Worm (Caenorhabditis elegans) whole organism, young adult: ENCODE data around the gene nhr-231.

Source experiments
- Y79H2A.3 ChIP-seq: fragments of 200-800 bp; sonication (Bioruptor generic); conservative IDR thresholded peaks from 2 replicates; pipeline ENCODE4 v1.3.6; 2022; ENCODE audit warnings: missing genetic modification reagents, missing genetic modification characterization, missing compliant biosample characterization
- ama-1 ChIP-seq, 3 experiments: fragments of 150-350 bp in 1 of 3; sonication (generic microtip) in 2 of 3; optimal IDR thresholded peaks; 2 replicates each; lab custom pipeline; 2014 to 2018; ENCODE audit warnings: missing biosample characterization in 2 of 3, missing genetic modification characterization in 2 of 3, missing genetic modification reagents in 2 of 3
- dpff-1 ChIP-seq: sonication (generic microtip); optimal IDR thresholded peaks from 2 replicates; lab custom pipeline; 2017; ENCODE audit warnings: mild to moderate bottlenecking, missing genetic modification characterization, missing compliant biosample characterization
- gei-17 ChIP-seq: fragments of 200-800 bp; sonication (Bioruptor generic); optimal IDR thresholded peaks from 2 replicates; lab custom pipeline; 2018; ENCODE audit warnings: mild to moderate bottlenecking, missing genetic modification characterization, missing compliant biosample characterization
- lag-1 ChIP-seq: fragments of 200-800 bp; sonication (Bioruptor generic); IDR thresholded peaks from 2 replicates; pipeline ENCODE4 v1.3.6; 2022; ENCODE audit warnings: missing genetic modification reagents, missing genetic modification characterization, missing compliant biosample characterization
- lin-35 ChIP-seq, 3 experiments: fragments of 150-350 bp in 2 of 3; sonication (generic microtip) in 1 of 3; optimal IDR thresholded peaks; 2 replicates each; lab custom pipeline; 2014 to 2018; ENCODE audit warnings: missing biosample characterization in 3 of 3, missing genetic modification characterization in 3 of 3, missing genetic modification reagents in 3 of 3
- nfya-1 ChIP-seq: sonication (generic microtip); optimal IDR thresholded peaks from 2 replicates; lab custom pipeline; 2017; ENCODE audit warnings: antibody characterized with exemption, missing compliant biosample characterization, missing genetic modification characterization, borderline replicate concordance; ENCODE audit not compliant: insufficient read depth
- snpc-1.3 ChIP-seq: sonication (generic microtip); optimal IDR thresholded peaks from 2 replicates; lab custom pipeline; 2017; ENCODE audit warnings: missing genetic modification characterization, mild to moderate bottlenecking, missing compliant biosample characterization, antibody characterized with exemption, moderate library complexity, missing genotype, missing genetic modification reagents; ENCODE audit not compliant: insufficient read depth

DNA sequence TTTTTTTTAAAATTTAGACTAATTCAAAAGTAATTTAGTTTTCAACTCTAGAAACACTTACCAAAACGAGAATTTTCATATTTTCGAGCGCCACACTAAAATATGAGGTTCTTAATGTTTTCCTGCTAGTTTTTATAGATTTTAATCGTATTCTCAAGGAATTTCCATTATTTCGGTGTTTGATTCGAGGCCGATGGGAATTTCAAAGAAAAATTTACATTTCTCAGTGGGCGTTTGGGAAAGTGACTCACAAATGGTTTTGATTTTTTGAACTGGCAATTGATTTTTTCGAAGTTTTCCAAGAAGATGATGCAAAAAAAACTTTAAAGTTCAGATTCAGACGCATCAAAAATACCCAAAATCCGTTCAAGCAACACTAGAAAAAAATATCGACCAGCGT, 11.3 kb downstream of the nhr-231 start, which contains the start of gene C54E10.11:
- TF ChIP-seq Y79H2A.3 (GFP tag; lab: Robert Waterston, UW) (no peak), lin-35 (GFP tag; optimal IDR thresholded peaks at IDR 0.05; lab: Kevin White, UChicago) (no peak), lag-1 (GFP tag; lab: Robert Waterston, UW) (no peak), ama-1 (optimal IDR thresholded peaks at IDR 0.05; lab: Kevin White, UChicago) (no peak), ama-1 (GFP tag; optimal IDR thresholded peaks at IDR 0.05; lab: Kevin White, UChicago) (no peak), nfya-1 (tag; lab: Kevin White, UChicago) (no peak), snpc-1.3 (tag; lab: Kevin White, UChicago) (no peak), dpff-1 (tag; lab: Kevin White, UChicago) (no peak), gei-17 (GFP tag; lab: Kevin White, UChicago) (no peak)
